Worm (Caenorhabditis elegans) whole organism, midembryonic: Measurements from ENCODE around the gene str-226.
"Not testable (repeated sequence)": the region's sequence is repeated elsewhere in the genome, so short reads cannot be mapped to it uniquely, and the experiment has no call there.

Experiments
- T22C8.4 ChIP-seq: fragments of 200-800 bp; sonication (Bioruptor generic); IDR thresholded peaks from 2 replicates; pipeline ENCODE4 v1.3.6; 2022; ENCODE audit warnings: missing genetic modification characterization, missing compliant biosample characterization
- cog-1 ChIP-seq: sonication (generic microtip); optimal IDR thresholded peaks from 2 replicates; lab custom pipeline; 2016; ENCODE audit warnings: missing genetic modification characterization, missing compliant biosample characterization
- flt-1 ChIP-seq: fragments of 200-800 bp; sonication (Bioruptor generic); IDR thresholded peaks from 2 replicates; pipeline ENCODE4 v1.3.6; 2022; ENCODE audit warnings: missing genetic modification characterization, missing compliant biosample characterization
- klf-2 ChIP-seq: fragments of 200-800 bp; sonication (Bioruptor generic); conservative IDR thresholded peaks from 2 replicates; pipeline ENCODE4 v1.3.6; 2022; ENCODE audit warnings: missing genetic modification reagents, missing genetic modification characterization, missing compliant biosample characterization
- med-1 ChIP-seq: sonication (generic microtip); optimal IDR thresholded peaks from 2 replicates; lab custom pipeline; 2017; ENCODE audit warnings: missing genetic modification characterization, mild to moderate bottlenecking, missing compliant biosample characterization, antibody characterized with exemption, missing genetic modification reagents; ENCODE audit not compliant: insufficient read depth
- ref-1 ChIP-seq: fragments of 200-800 bp; sonication (Bioruptor generic); conservative IDR thresholded peaks from 2 replicates; pipeline ENCODE4 v1.3.6; 2022; ENCODE audit warnings: missing genetic modification reagents, missing genetic modification characterization, missing compliant biosample characterization
- tab-1 ChIP-seq: fragments of 200-800 bp; sonication (Bioruptor generic); IDR thresholded peaks from 2 replicates; pipeline ENCODE4 v1.3.6; 2022; ENCODE audit warnings: missing genetic modification characterization, missing compliant biosample characterization
- ztf-23 ChIP-seq: fragments of 200-800 bp; sonication (Bioruptor generic); IDR thresholded peaks from 2 replicates; pipeline ENCODE4 v1.3.6; 2022; ENCODE audit warnings: missing genetic modification reagents, missing genetic modification characterization, missing compliant biosample characterization
- ztf-29 ChIP-seq: fragments of 200-800 bp; sonication (Bioruptor generic); IDR thresholded peaks from 2 replicates; pipeline ENCODE4 v1.3.6; 2022; ENCODE audit warnings: missing genetic modification reagents, missing genetic modification characterization, missing compliant biosample characterization

Gene str-226

DNA sequence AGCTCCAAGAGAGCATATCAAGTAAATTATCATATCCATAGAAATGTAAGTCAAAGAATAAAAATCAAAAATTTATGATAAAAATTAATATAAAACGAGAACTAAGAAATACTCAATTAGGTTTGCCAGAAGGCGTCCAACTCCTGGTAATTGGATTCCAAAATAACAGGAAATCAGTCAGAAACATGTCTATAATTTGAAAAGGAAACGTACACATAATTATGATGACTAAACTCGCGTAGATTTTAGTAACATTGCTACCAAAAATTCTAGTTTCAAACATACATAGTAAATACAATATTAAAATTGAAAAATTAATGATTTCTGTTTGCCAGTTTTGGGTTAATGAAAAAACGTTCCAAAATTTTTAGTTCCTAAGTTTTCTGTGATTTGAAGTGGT is 27.8 kb upstream of the str-226 start, which contains the start of gene srbc-33:
Gene srbc-33, minus strand, starts transcription at position 101 of the 400 bp plus-strand sequence.
- no peak for TF ChIP-seq ztf-23 (GFP tag; lab: Robert Waterston, UW)

- TF ChIP-seq T22C8.4 (GFP tag; lab: Robert Waterston, UW) = no peak
- TF ChIP-seq klf-2 (GFP tag; lab: Robert Waterston, UW) = no peak
- no peak for TF ChIP-seq ztf-29 (GFP tag; lab: Robert Waterston, UW)
- TF ChIP-seq cog-1 (tag; lab: Kevin White, UChicago) = no peak
- no peak for TF ChIP-seq tab-1 (GFP tag; lab: Robert Waterston, UW)
- no peak for TF ChIP-seq flt-1 (GFP tag; lab: Robert Waterston, UW)
- TF ChIP-seq med-1 (GFP tag; lab: Kevin White, UChicago) = no peak
- no peak for TF ChIP-seq ref-1
- TF ChIP-seq ztf-23 (GFP tag; lab: Robert Waterston, UW) = no peak
Observed at ce11 chrV:3486857-3487256, 25.6 kb upstream of the str-226 start, which contains the start of gene srbc-32. Gene srbc-32 (minus strand): TSS chrV:3486957.

- TF ChIP-seq cog-1 (tag; lab: Kevin White, UChicago) = no peak
Observed at ce11 chrV:3490435-3490834, 22.0 kb upstream of the str-226 start, which contains the start of gene srbc-36. Gene srbc-36 (minus strand): TSS chrV:3490535.

- TF ChIP-seq ztf-29 (GFP tag; lab: Robert Waterston, UW) (no peak), cog-1 (tag; lab: Kevin White, UChicago) (no peak), klf-2 (GFP tag; lab: Robert Waterston, UW) (no peak), ref-1 (no peak), T22C8.4 (GFP tag; lab: Robert Waterston, UW) (no peak), tab-1 (GFP tag; lab: Robert Waterston, UW) (no peak), flt-1 (GFP tag; lab: Robert Waterston, UW) (no peak), med-1 (GFP tag; lab: Kevin White, UChicago) (no peak), ztf-23 (GFP tag; lab: Robert Waterston, UW) (no peak)
Observed at ce11 chrV:3496880-3497279, 15.6 kb upstream of the str-226 start, which contains the start of gene C07G3.15. Gene C07G3.15 (minus strand): TSS chrV:3496980.

- TF ChIP-seq flt-1 (GFP tag; lab: Robert Waterston, UW) = no peak
- TF ChIP-seq ztf-23 (GFP tag; lab: Robert Waterston, UW) = no peak
- TF ChIP-seq ref-1 = no peak
- no peak for TF ChIP-seq ztf-29 (GFP tag; lab: Robert Waterston, UW)
Observed at ce11 chrV:3502038-3502437, 10.4 kb upstream of the str-226 start, which contains the start of the genes C07G3.8 and C07G3.10. Gene C07G3.8 (minus strand): TSS chrV:3502138. Gene C07G3.10 (plus strand): TSS chrV:3502307.

DNA sequence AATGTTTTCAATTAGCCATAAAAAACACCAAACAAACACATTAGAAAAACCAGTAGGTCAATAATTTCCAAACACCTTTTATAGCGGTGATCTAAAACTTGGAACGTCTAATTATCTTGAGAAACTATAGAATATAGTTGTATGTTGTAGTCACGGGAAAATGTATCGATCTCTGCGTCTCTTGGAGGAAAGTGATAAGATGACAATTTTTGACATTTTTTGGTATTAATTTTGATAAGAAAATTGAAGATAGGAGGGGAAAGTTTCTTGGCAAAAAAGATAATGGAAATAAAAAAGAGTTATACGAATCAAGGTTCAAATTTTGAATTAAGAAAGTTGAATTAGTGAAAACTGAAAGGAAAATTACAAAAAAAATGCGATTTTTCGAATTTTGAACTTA is 6.7 kb upstream of the str-226 start:
- no peak for TF ChIP-seq ref-1
- no peak for TF ChIP-seq klf-2 (GFP tag; lab: Robert Waterston, UW)
- no peak for TF ChIP-seq tab-1 (GFP tag; lab: Robert Waterston, UW)
- no peak for TF ChIP-seq ztf-23 (GFP tag; lab: Robert Waterston, UW)
- no peak for TF ChIP-seq ztf-29 (GFP tag; lab: Robert Waterston, UW)
- TF ChIP-seq flt-1 (GFP tag; lab: Robert Waterston, UW) = no peak
- TF ChIP-seq med-1 (GFP tag; lab: Kevin White, UChicago) = no peak
- TF ChIP-seq T22C8.4 (GFP tag; lab: Robert Waterston, UW) = no peak
- TF ChIP-seq cog-1 (tag; lab: Kevin White, UChicago) = no peak

DNA sequence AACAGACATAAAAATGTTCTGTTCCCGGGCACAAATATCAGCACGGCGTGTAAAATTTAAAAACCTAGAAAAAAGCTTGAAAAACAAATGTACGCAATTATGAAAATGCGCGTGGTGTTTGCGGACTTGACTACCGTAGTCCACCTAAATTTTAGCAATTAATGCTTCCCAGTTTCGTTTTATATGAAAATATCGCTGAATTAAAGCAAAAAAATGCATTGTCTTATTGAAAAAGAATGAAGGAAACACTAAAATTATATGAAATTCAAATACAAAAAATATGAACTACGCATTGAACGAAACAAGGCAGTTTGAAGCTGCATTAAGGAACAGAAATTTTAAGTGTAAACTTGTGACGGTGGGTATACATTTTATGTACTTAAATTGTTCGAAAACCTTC is 6.2 kb upstream of the str-226 start, which contains the start of gene ugt-64:
Gene ugt-64, minus strand, starts transcription at position 101 of the 400 bp plus-strand sequence.
- TF ChIP-seq flt-1 (GFP tag; lab: Robert Waterston, UW); med-1 (GFP tag; lab: Kevin White, UChicago); ztf-29 (GFP tag; lab: Robert Waterston, UW): not testable (repeated sequence)

- TF ChIP-seq klf-2 (GFP tag; lab: Robert Waterston, UW) (no peak), cog-1 (tag; lab: Kevin White, UChicago) (no peak), med-1 (GFP tag; lab: Kevin White, UChicago) (no peak), ref-1 (no peak)
Observed at ce11 chrV:3507691-3508090, 4.8 kb upstream of the str-226 start, which contains the start of gene str-225. Gene str-225 (plus strand): TSS chrV:3507822.

ce11 chrV:3509878-3510277 is 2.6 kb upstream of the str-226 start, which contains the start of gene str-228:
Gene str-228 (plus strand): TSS chrV:3510178.
- TF ChIP-seq cog-1 (tag; lab: Kevin White, UChicago) = no peak
- no peak for TF ChIP-seq med-1 (GFP tag; lab: Kevin White, UChicago)

DNA sequence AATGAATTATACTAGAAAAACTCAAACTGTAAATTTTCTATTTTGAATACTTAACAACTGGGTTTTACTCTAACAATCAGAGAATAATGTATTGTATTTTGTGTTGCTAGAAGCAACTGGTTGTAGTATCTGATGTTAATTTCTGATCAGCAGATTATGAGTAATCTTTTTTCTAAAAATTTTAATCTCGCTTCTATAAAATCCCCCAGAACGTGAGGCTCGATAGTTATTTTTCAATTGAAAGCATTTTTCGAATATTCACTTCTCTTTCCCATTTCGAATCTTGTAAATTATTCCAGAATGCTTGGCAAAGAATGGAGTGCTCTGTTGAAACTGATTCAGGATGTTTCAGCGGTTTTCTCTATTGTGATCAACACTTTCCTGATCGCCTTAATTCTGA is 5.4 kb downstream of the str-226 start, which contains the start of gene str-227:
Gene str-227, plus strand, starts transcription at position 301 of the 400 bp plus-strand sequence.
- TF ChIP-seq ztf-29 (GFP tag; lab: Robert Waterston, UW) (no peak), klf-2 (GFP tag; lab: Robert Waterston, UW) (no peak), ztf-23 (GFP tag; lab: Robert Waterston, UW) (no peak), med-1 (GFP tag; lab: Kevin White, UChicago) (no peak), T22C8.4 (GFP tag; lab: Robert Waterston, UW) (no peak), tab-1 (GFP tag; lab: Robert Waterston, UW) (no peak), flt-1 (GFP tag; lab: Robert Waterston, UW) (no peak), cog-1 (tag; lab: Kevin White, UChicago) (no peak), ref-1 (no peak)
